Fruit fly (Drosophila melanogaster) S2 (cell line): ENCODE results near the gene CG5435.

Experiments
- CG8478 ChIP-seq: fragments of >200 bp; optimal IDR thresholded peaks from 2 replicates; lab custom pipeline; 2018
- CTCF ChIP-seq, 2 experiments: fragments of >200 bp; optimal IDR thresholded peaks; 2 replicates each; lab custom pipeline; 2018

Gene CG5435

dm6 chr2L:12433712-12434534 is 3.2 kb upstream of the CG5435 start, which contains the start of gene eRF3:
Gene eRF3, plus strand, starts transcription at chr2L:12434452.
- no peak for TF ChIP-seq CTCF (optimal IDR thresholded peaks at IDR 0.05; lab: Kevin White, UChicago)
- no peak for TF ChIP-seq CG8478 (lab: Kevin White, UChicago)

- TF ChIP-seq CG8478 (lab: Kevin White, UChicago) (no peak), CTCF (optimal IDR thresholded peaks at IDR 0.05; lab: Kevin White, UChicago) (no peak)
These were observed 3.1 kb downstream of the CG5435 start, which contains the start of the genes CG5446 and Trm1 for dm6 chr2L:12427487-12428101. Gene CG5446, minus strand, starts transcription at chr2L:12427709. Gene Trm1, plus strand, starts transcription at chr2L:12428028.

dm6 chr2L:12424555-12424954 is 6.1 kb downstream of the CG5435 start, which contains the start of gene Fam92:
Gene Fam92, plus strand, starts transcription at chr2L:12424904.
- no peak for TF ChIP-seq CG8478 (lab: Kevin White, UChicago)
- peak; percentile 84 to 94 for TF ChIP-seq CTCF (optimal IDR thresholded peaks at IDR 0.05; lab: Kevin White, UChicago)

dm6 chr2L:12423106-12423836 is 7.4 kb downstream of the CG5435 start, which contains the start of gene vir-1:
Gene vir-1, minus strand, starts transcription at chr2L:12423439.
- TF ChIP-seq CTCF (optimal IDR thresholded peaks at IDR 0.05; lab: Kevin White, UChicago) (no peak), CG8478 (lab: Kevin White, UChicago) (no peak)

- TF ChIP-seq CTCF (optimal IDR thresholded peaks at IDR 0.05; lab: Kevin White, UChicago), result no peak
- no peak for TF ChIP-seq CG8478 (lab: Kevin White, UChicago)
These were observed 8.7 kb downstream of the CG5435 start for dm6 chr2L:12421793-12422691.

- TF ChIP-seq CG8478 (lab: Kevin White, UChicago) (no peak), CTCF (optimal IDR thresholded peaks at IDR 0.05; lab: Kevin White, UChicago) (no peak)
These were observed 9.5 kb downstream of the CG5435 start for dm6 chr2L:12421188-12421587.

dm6 chr2L:12415485-12416137 is 15.1 kb downstream of the CG5435 start:
- TF ChIP-seq CTCF (optimal IDR thresholded peaks at IDR 0.05; lab: Kevin White, UChicago) (no peak), CG8478 (lab: Kevin White, UChicago) (no peak)

dm6 chr2L:12413899-12414298 is 16.8 kb downstream of the CG5435 start:
- TF ChIP-seq CTCF (optimal IDR thresholded peaks at IDR 0.05; lab: Kevin White, UChicago) (no peak), CG8478 (lab: Kevin White, UChicago) (no peak)

dm6 chr2L:12410679-12411078 is 20.0 kb downstream of the CG5435 start:
- TF ChIP-seq CG8478 (lab: Kevin White, UChicago) (no peak), CTCF (optimal IDR thresholded peaks at IDR 0.05; lab: Kevin White, UChicago) (no peak)

- TF ChIP-seq CTCF (optimal IDR thresholded peaks at IDR 0.05; lab: Kevin White, UChicago) (no peak), CG8478 (lab: Kevin White, UChicago) (no peak)
These were observed 26.1 kb downstream of the CG5435 start for dm6 chr2L:12404555-12405077.

dm6 chr2L:12397974-12398373 is 32.7 kb downstream of the CG5435 start, which contains the start of gene Pkd2:
Gene Pkd2, plus strand, starts transcription at chr2L:12398274.
- no peak for TF ChIP-seq CTCF (optimal IDR thresholded peaks at IDR 0.05; lab: Kevin White, UChicago)
- TF ChIP-seq CG8478 (lab: Kevin White, UChicago), result no peak

- TF ChIP-seq CG8478 (lab: Kevin White, UChicago) (no peak), CTCF (optimal IDR thresholded peaks at IDR 0.05; lab: Kevin White, UChicago) (no peak)
These were observed 38.3 kb downstream of the CG5435 start for dm6 chr2L:12392406-12392805.
